Worm (Caenorhabditis elegans): ENCODE data around the gene fbxa-79.

- TF ChIP-seq hnd-1 (tag; optimal IDR thresholded peaks at IDR 0.05) = no peak
- no peak for TF ChIP-seq flt-1 (GFP tag; IDR thresholded peaks at IDR 0.05)
- TF ChIP-seq hmg-4 (GFP tag; optimal IDR thresholded peaks at IDR 0.05) = no peak
- TF ChIP-seq ets-7 (tag; optimal IDR thresholded peaks at IDR 0.05) = no peak
- no peak for TF ChIP-seq ama-1 (optimal IDR thresholded peaks at IDR 0.05)
- no peak for TF ChIP-seq pes-1 (GFP tag; IDR thresholded peaks at IDR 0.05)
- TF ChIP-seq F13C5.2 (tag; optimal IDR thresholded peaks at IDR 0.05) = no peak
- TF ChIP-seq sea-1 (GFP tag; conservative IDR thresholded peaks at IDR 0.05) = no peak
- TF ChIP-seq aly-1 (tag; optimal IDR thresholded peaks at IDR 0.05) = no peak
- no peak for TF ChIP-seq hmbx-1 (tag; optimal IDR thresholded peaks at IDR 0.05)
These were observed 10.5 kb downstream of the fbxa-79 start, which contains the start of gene fbxa-28 for ce11 chrIII:1297604-1298003.
